Fruit fly (Drosophila melanogaster) whole organism, embryonic: ENCODE measurements around the gene CG32631.

ENCODE experiments used
- CG14050 ChIP-seq: fragments of 200-800 bp; sonication (Bioruptor generic); IDR thresholded peaks from 3 replicates; pipeline ENCODE4 v1.3.6; 2022; ENCODE audit warnings: missing biosample characterization, missing genetic modification characterization
- CG33557 ChIP-seq: fragments of 200-800 bp; sonication (Bioruptor generic); optimal IDR thresholded peaks from 2 replicates; lab custom pipeline; 2019; ENCODE audit warnings: missing biosample characterization, mild to moderate bottlenecking, missing genetic modification characterization, moderate library complexity
- CoRest ChIP-seq: fragments of 200-800 bp; sonication (Bioruptor generic); optimal IDR thresholded peaks from 3 replicates; lab custom pipeline; 2018; ENCODE audit warnings: missing biosample characterization, mild to moderate bottlenecking, missing genetic modification characterization, moderate library complexity
- pum ChIP-seq: fragments of 200-800 bp; sonication (Bioruptor generic); optimal IDR thresholded peaks from 2 replicates; lab custom pipeline; 2016; ENCODE audit warnings: missing biosample characterization, missing genetic modification characterization

DNA sequence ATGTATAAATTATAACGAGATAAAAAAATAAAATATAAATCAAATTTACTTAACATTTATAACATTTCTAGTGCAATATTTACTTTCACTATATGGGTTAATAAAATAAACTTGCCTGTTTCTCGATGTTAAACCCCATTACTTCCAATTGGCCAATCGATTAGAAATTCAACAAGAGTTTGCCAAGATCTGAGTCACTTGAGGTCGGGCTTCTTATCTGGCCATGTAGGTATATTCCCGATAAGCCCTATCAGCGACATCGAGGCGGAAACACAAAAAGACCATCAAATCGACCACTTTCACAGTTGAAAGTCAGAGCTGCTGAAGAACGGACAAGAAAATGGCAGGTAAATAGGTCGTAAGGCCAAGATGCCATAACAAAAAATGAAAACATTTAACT, 5.1 kb downstream of the CG32631 start, which contains the start of gene CG32633:
- no peak for TF ChIP-seq CG33557 (GFP tag; lab: Kevin White, UChicago)
- no peak for TF ChIP-seq pum
- TF ChIP-seq CG14050 (GFP tag; lab: Robert Waterston, UW): no peak
- TF ChIP-seq CoRest: no peak
